Worm (Caenorhabditis elegans) whole organism, L4 larva: ENCODE measurements around the gene ndub-5.

Experiments
- F26F4.8 ChIP-seq: fragments of 200-800 bp; sonication (Bioruptor generic); conservative IDR thresholded peaks from 2 replicates; pipeline ENCODE4 v1.3.6; 2022; ENCODE audit warnings: missing genetic modification characterization, missing compliant biosample characterization
- F37D6.2 ChIP-seq: sonication (generic microtip); optimal IDR thresholded peaks from 2 replicates; lab custom pipeline; 2016; ENCODE audit warnings: mild to moderate bottlenecking, missing genetic modification characterization, missing compliant biosample characterization
- F49E8.2 ChIP-seq: sonication (generic microtip); optimal IDR thresholded peaks from 2 replicates; lab custom pipeline; 2016; ENCODE audit warnings: missing compliant biosample characterization, mild to moderate bottlenecking, missing genetic modification characterization, borderline replicate concordance
- T20F7.1 ChIP-seq: fragments of 200-800 bp; sonication (Bioruptor generic); optimal IDR thresholded peaks from 2 replicates; lab custom pipeline; 2018; ENCODE audit warnings: mild to moderate bottlenecking, missing genetic modification characterization, missing compliant biosample characterization
- T26A8.4 ChIP-seq: fragments of 200-800 bp; sonication (Bioruptor generic); IDR thresholded peaks from 2 replicates; pipeline ENCODE4 v1.3.6; 2022; ENCODE audit warnings: missing genetic modification characterization, missing compliant biosample characterization
- Y5F2A.4 ChIP-seq: fragments of 200-800 bp; sonication (Bioruptor generic); optimal IDR thresholded peaks from 2 replicates; lab custom pipeline; 2018; ENCODE audit warnings: mild to moderate bottlenecking, missing genetic modification characterization, missing compliant biosample characterization
- ZK337.2 ChIP-seq: fragments of 200-800 bp; sonication (Bioruptor generic); IDR thresholded peaks from 2 replicates; pipeline ENCODE4 v1.3.6; 2022; ENCODE audit warnings: missing genetic modification reagents, missing genetic modification characterization, missing compliant biosample characterization
- attf-4 ChIP-seq: sonication (generic microtip); optimal IDR thresholded peaks from 3 replicates; lab custom pipeline; 2017; ENCODE audit warnings: missing biosample characterization, missing genetic modification characterization
- ceh-20 ChIP-seq: fragments of 200-800 bp; sonication (Bioruptor generic); IDR thresholded peaks from 2 replicates; pipeline ENCODE4 v1.3.6; 2022; ENCODE audit warnings: missing genetic modification reagents, missing genetic modification characterization, missing compliant biosample characterization
- ceh-32 ChIP-seq: sonication (generic microtip); optimal IDR thresholded peaks from 2 replicates; lab custom pipeline; 2016; ENCODE audit warnings: mild to moderate bottlenecking, missing genetic modification characterization, missing compliant biosample characterization; ENCODE audit not compliant: poor library complexity
- ceh-44 ChIP-seq: fragments of 200-800 bp; sonication (Bioruptor generic); IDR thresholded peaks from 2 replicates; pipeline ENCODE4 v1.3.6; 2022; ENCODE audit warnings: missing genetic modification reagents, missing genetic modification characterization, missing compliant biosample characterization
- ceh-82 ChIP-seq: sonication (generic microtip); optimal IDR thresholded peaks from 2 replicates; lab custom pipeline; 2017; ENCODE audit warnings: missing biosample characterization, missing genetic modification characterization
- cey-2 ChIP-seq: sonication (generic microtip); optimal IDR thresholded peaks from 3 replicates; lab custom pipeline; 2017; ENCODE audit warnings: missing genetic modification characterization, mild to moderate bottlenecking, missing compliant biosample characterization, antibody characterized with exemption, borderline replicate concordance; ENCODE audit not compliant: insufficient read depth
- ctbp-1 ChIP-seq: fragments of 200-800 bp; sonication (Bioruptor generic); IDR thresholded peaks from 2 replicates; pipeline ENCODE4 v1.3.6; 2022; ENCODE audit warnings: missing genetic modification reagents, missing genetic modification characterization, missing compliant biosample characterization
- daf-12 ChIP-seq: fragments of 150-350 bp; optimal IDR thresholded peaks from 2 replicates; lab custom pipeline; 2014; ENCODE audit warnings: missing biosample characterization, missing genetic modification reagents, missing genetic modification characterization
- daf-19 ChIP-seq: fragments of 200-800 bp; sonication (Bioruptor generic); conservative IDR thresholded peaks from 2 replicates; pipeline ENCODE4 v1.3.6; 2022; ENCODE audit warnings: missing genetic modification characterization, missing compliant biosample characterization
- daf-8 ChIP-seq: fragments of 200-800 bp; sonication (Bioruptor generic); IDR thresholded peaks from 2 replicates; pipeline ENCODE4 v1.3.6; 2022; ENCODE audit warnings: missing genetic modification characterization, missing compliant biosample characterization
- dmd-9 ChIP-seq: fragments of 200-800 bp; sonication (Bioruptor generic); IDR thresholded peaks from 2 replicates; pipeline ENCODE4 v1.3.6; 2022; ENCODE audit warnings: missing genetic modification reagents, missing genetic modification characterization, missing compliant biosample characterization
- dve-1 ChIP-seq: sonication (generic microtip); optimal IDR thresholded peaks from 2 replicates; lab custom pipeline; 2017; ENCODE audit warnings: antibody characterized with exemption, mild to moderate bottlenecking, missing genetic modification characterization, missing compliant biosample characterization; ENCODE audit not compliant: insufficient read depth
- egl-43 ChIP-seq: fragments of 200-800 bp; sonication (Bioruptor generic); IDR thresholded peaks from 2 replicates; pipeline ENCODE4 v1.3.6; 2022; ENCODE audit warnings: missing genetic modification reagents, missing genetic modification characterization, missing compliant biosample characterization
- fos-1 ChIP-seq: fragments of 150-350 bp; optimal IDR thresholded peaks from 2 replicates; lab custom pipeline; 2014; ENCODE audit warnings: missing biosample characterization, missing genetic modification characterization
- hif-1 ChIP-seq, 2 experiments: sonication (generic microtip); optimal IDR thresholded peaks; 2 replicates each; lab custom pipeline; 2016 to 2017; ENCODE audit warnings: missing compliant biosample characterization in 2 of 2, missing genetic modification characterization in 2 of 2, missing genetic modification reagents in 2 of 2, missing genotype in 2 of 2, mild to moderate bottlenecking in 1 of 2
- hlh-11 ChIP-seq: fragments of 200-800 bp; sonication (Bioruptor generic); optimal IDR thresholded peaks from 2 replicates; lab custom pipeline; 2018; ENCODE audit warnings: mild to moderate bottlenecking, missing genetic modification characterization, missing compliant biosample characterization
- lin-15B ChIP-seq: fragments of 150-350 bp; sonication (generic microtip); optimal IDR thresholded peaks from 3 replicates; lab custom pipeline; 2014; ENCODE audit warnings: missing biosample characterization, missing genetic modification characterization
- lsy-2 ChIP-seq, 2 experiments: fragments of 150-350 bp in 1 of 2; sonication (generic microtip) in 1 of 2; optimal IDR thresholded peaks; 2 replicates each; lab custom pipeline; 2014 to 2017; ENCODE audit warnings: missing biosample characterization in 2 of 2, missing genetic modification characterization in 2 of 2
- madf-5 ChIP-seq, 2 experiments: fragments of 200-800 bp; sonication (Bioruptor generic); IDR thresholded peaks; 2 replicates each; pipeline ENCODE4 v1.3.6; 2022; ENCODE audit warnings: missing compliant biosample characterization in 2 of 2, missing genetic modification characterization in 2 of 2
- mdl-1 ChIP-seq, 2 experiments: fragments of 150-350 bp in 1 of 2; sonication (generic microtip) in 1 of 2; optimal IDR thresholded peaks; 2 replicates each; lab custom pipeline; 2014 to 2017; ENCODE audit warnings: missing biosample characterization in 2 of 2, missing genetic modification characterization in 2 of 2
- mdt-29 ChIP-seq: fragments of 200-800 bp; sonication (Bioruptor generic); IDR thresholded peaks from 2 replicates; pipeline ENCODE4 v1.3.6; 2022; ENCODE audit warnings: missing genetic modification reagents, missing genetic modification characterization, missing compliant biosample characterization
- mxl-3 ChIP-seq: fragments of 200-800 bp; sonication (Bioruptor generic); optimal IDR thresholded peaks from 2 replicates; lab custom pipeline; 2018; ENCODE audit warnings: mild to moderate bottlenecking, missing genetic modification characterization, missing compliant biosample characterization
- nhr-102 ChIP-seq: sonication (generic microtip); optimal IDR thresholded peaks from 2 replicates; lab custom pipeline; 2016; ENCODE audit warnings: mild to moderate bottlenecking, missing genetic modification characterization, moderate library complexity, missing compliant biosample characterization
- nhr-111 ChIP-seq: fragments of 200-800 bp; sonication (Bioruptor generic); optimal IDR thresholded peaks from 2 replicates; lab custom pipeline; 2018; ENCODE audit warnings: mild to moderate bottlenecking, missing genetic modification characterization, missing compliant biosample characterization
- nhr-28 ChIP-seq: fragments of 150-350 bp; optimal IDR thresholded peaks from 2 replicates; lab custom pipeline; 2014; ENCODE audit warnings: missing biosample characterization, missing genetic modification characterization
- nhr-41 ChIP-seq: fragments of 200-800 bp; sonication (Bioruptor generic); IDR thresholded peaks from 2 replicates; pipeline ENCODE4 v1.3.6; 2022; ENCODE audit warnings: missing genetic modification reagents, missing genetic modification characterization, missing compliant biosample characterization
- nhr-42 ChIP-seq: fragments of 200-800 bp; sonication (Bioruptor generic); IDR thresholded peaks from 2 replicates; pipeline ENCODE4 v1.3.6; 2022; ENCODE audit warnings: missing genetic modification characterization, missing compliant biosample characterization
- nhr-77 ChIP-seq: fragments of 150-350 bp; optimal IDR thresholded peaks from 2 replicates; lab custom pipeline; 2014; ENCODE audit warnings: missing biosample characterization, missing genetic modification characterization
- pha-4 ChIP-seq, 2 experiments: fragments of 150-350 bp in 1 of 2; fragments of 200-800 bp in 1 of 2; sonication (Bioruptor generic) in 1 of 2; IDR thresholded peaks in 1 of 2; optimal IDR thresholded peaks in 1 of 2; 2 replicates each; pipeline versions ENCODE4 v1.3.6 to Lab custom; 2014 to 2022; ENCODE audit warnings: missing genetic modification characterization in 2 of 2, missing genetic modification reagents in 2 of 2, missing biosample characterization in 1 of 2, missing compliant biosample characterization in 1 of 2
- sdz-12 ChIP-seq: fragments of 200-800 bp; sonication (Bioruptor generic); optimal IDR thresholded peaks from 2 replicates; lab custom pipeline; 2018; ENCODE audit warnings: mild to moderate bottlenecking, missing genetic modification characterization, missing compliant biosample characterization
- skn-1 ChIP-seq: fragments of 150-350 bp; optimal IDR thresholded peaks from 2 replicates; lab custom pipeline; 2014; ENCODE audit warnings: missing biosample characterization, missing genetic modification characterization
- spr-1 ChIP-seq: sonication (generic microtip); optimal IDR thresholded peaks from 2 replicates; lab custom pipeline; 2016; ENCODE audit warnings: mild to moderate bottlenecking, missing genetic modification characterization, missing compliant biosample characterization
- spr-3 ChIP-seq: fragments of 200-800 bp; sonication (Bioruptor generic); optimal IDR thresholded peaks from 2 replicates; lab custom pipeline; 2018; ENCODE audit warnings: mild to moderate bottlenecking, missing genetic modification characterization, missing compliant biosample characterization
- tag-97 ChIP-seq: fragments of 200-800 bp; sonication (Bioruptor generic); IDR thresholded peaks from 2 replicates; pipeline ENCODE4 v1.3.6; 2022; ENCODE audit warnings: missing genetic modification characterization, missing compliant biosample characterization
- tra-1 ChIP-seq: fragments of 200-800 bp; sonication (Bioruptor generic); IDR thresholded peaks from 2 replicates; pipeline ENCODE4 v1.3.6; 2022; ENCODE audit warnings: missing genetic modification reagents, missing genetic modification characterization, missing compliant biosample characterization
- unc-130 ChIP-seq: sonication (generic microtip); optimal IDR thresholded peaks from 2 replicates; lab custom pipeline; 2016; ENCODE audit warnings: missing genetic modification reagents, missing genetic modification characterization, missing compliant biosample characterization
- unc-39 ChIP-seq: sonication (generic microtip); optimal IDR thresholded peaks from 2 replicates; lab custom pipeline; 2017; ENCODE audit warnings: missing biosample characterization, missing genetic modification characterization
- zfp-2 ChIP-seq: sonication (generic microtip); optimal IDR thresholded peaks from 2 replicates; lab custom pipeline; 2016; ENCODE audit warnings: mild to moderate bottlenecking, missing genetic modification characterization, missing compliant biosample characterization
- zip-11 ChIP-seq: fragments of 200-800 bp; sonication (Bioruptor generic); IDR thresholded peaks from 2 replicates; pipeline ENCODE4 v1.3.6; 2022; ENCODE audit warnings: missing genetic modification characterization, missing compliant biosample characterization
- ztf-11 ChIP-seq: fragments of 150-350 bp; optimal IDR thresholded peaks from 2 replicates; lab custom pipeline; 2014; ENCODE audit warnings: missing biosample characterization, missing genetic modification characterization

Gene ndub-5

DNA sequence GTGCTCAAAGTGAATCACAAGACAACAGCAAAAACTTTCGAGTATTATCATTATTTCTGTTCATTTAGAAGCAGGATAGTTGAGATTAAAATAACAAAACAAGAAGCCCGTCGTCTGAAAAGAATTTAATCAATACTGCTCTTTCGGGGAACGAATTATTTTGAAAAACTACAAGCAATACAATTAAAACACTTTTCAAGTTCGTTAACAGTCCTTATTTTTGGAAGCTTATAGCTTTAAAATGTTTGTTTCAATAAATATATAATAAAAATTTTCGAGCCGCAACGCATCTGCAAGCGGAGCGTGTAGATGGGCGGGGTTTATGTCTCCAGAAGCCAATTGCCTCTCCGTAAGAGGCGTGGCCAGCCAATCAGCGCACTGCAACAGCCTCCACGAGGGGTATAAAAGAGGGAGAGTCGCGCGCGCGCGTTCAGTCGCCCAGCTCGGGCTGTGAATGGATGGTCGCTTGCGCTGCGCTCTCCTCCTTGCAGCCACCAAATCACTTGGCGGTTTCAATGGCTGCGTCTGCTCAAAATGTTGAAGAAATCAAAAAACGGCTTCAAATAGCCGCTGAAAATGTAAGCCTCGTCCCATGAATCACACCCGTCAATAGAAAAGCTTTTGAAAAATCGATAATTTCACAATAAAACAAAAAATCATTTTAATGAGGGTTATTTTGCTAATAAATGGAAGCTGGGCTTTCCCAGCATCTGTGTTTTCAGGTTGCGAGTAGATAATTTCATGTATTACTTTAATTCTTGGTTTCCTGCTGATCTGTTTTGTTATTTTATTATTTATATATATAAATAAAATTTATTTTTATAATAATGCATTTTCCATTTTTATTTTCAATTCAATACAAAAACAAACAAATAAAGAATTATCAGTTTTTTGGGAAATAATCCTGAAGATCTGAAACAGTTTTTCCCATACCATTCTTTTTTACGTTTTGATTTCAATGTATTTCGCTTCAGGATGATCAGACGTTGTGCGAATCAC lies 30.1 kb downstream of the ndub-5 start, which contains the start of the genes ift-43 and mdt-26 (continued):
- TF ChIP-seq hif-1 (tag; optimal IDR thresholded peaks at IDR 0.05; lab: Kevin White, UChicago) (peak; percentile 31 to 69), ceh-32 (tag; lab: Kevin White, UChicago) (peak; percentile 55), unc-39 (tag; lab: Kevin White, UChicago) (no peak), mdt-29 (GFP tag; lab: Robert Waterston, UW) (peak; percentile 65; the same call in 1 of the 2 replicates), zfp-2 (tag; lab: Kevin White, UChicago) (no peak), F37D6.2 (tag; lab: Kevin White, UChicago) (peak; percentile 70), mxl-3 (GFP tag; lab: Kevin White, UChicago) (peak; percentile 47), lsy-2 (tag; optimal IDR thresholded peaks at IDR 0.05; lab: Kevin White, UChicago) (peak; percentile 39 to 80), ceh-82 (tag; lab: Kevin White, UChicago) (peak; percentile 34), egl-43 (GFP tag; lab: Robert Waterston, UW) (peak; percentile 95), nhr-111 (peak; percentile 21), daf-12 (no peak), spr-3 (no peak), F49E8.2 (tag; lab: Kevin White, UChicago) (no peak), T26A8.4 (GFP tag; lab: Robert Waterston, UW) (peak; percentile 82), ctbp-1 (GFP tag; lab: Robert Waterston, UW) (peak; percentile 92), nhr-42 (GFP tag; lab: Robert Waterston, UW) (peak; percentile 83), madf-5 (GFP tag; IDR thresholded peaks at IDR 0.05; lab: Robert Waterston, UW) (0 out of 4 replicates have a peak, but pooled peaks of 1 of the 2 experiments have one; percentile 30), tra-1 (peak; percentile 46; the same call in 1 of the 2 replicates), nhr-102 (tag; lab: Kevin White, UChicago) (peak; percentile 70), unc-130 (GFP tag; lab: Kevin White, UChicago) (no peak), ceh-44 (GFP tag; lab: Robert Waterston, UW) (peak; percentile 64; the same call in 1 of the 2 replicates), Y5F2A.4 (no peak), daf-19 (GFP tag; lab: Robert Waterston, UW) (peak; percentile 91), mdl-1 (tag; optimal IDR thresholded peaks at IDR 0.05; lab: Kevin White, UChicago) (peak; percentile 76 to 88), nhr-77 (tag; lab: Kevin White, UChicago) (peak; percentile 0), sdz-12 (GFP tag; lab: Kevin White, UChicago) (no peak), ceh-20 (GFP tag; lab: Robert Waterston, UW) (peak; percentile 67), ZK337.2 (no peak), pha-4 (GFP tag; IDR thresholded peaks at IDR 0.05; lab: Robert Waterston, UW) (peak; percentile 72; the same call in 1 of the 2 replicates), pha-4 (tag; optimal IDR thresholded peaks at IDR 0.05; lab: Kevin White, UChicago) (no peak), dmd-9 (no peak), dve-1 (peak; percentile 79), daf-8 (GFP tag; lab: Robert Waterston, UW) (no peak), lin-15B (tag; lab: Kevin White, UChicago) (no peak), spr-1 (tag; lab: Kevin White, UChicago) (peak; percentile 81), zip-11 (GFP tag; lab: Robert Waterston, UW) (no peak), F26F4.8 (GFP tag; lab: Robert Waterston, UW) (no peak), ztf-11 (tag; lab: Kevin White, UChicago) (no peak), tag-97 (GFP tag; lab: Robert Waterston, UW) (no peak), hlh-11 (tag; lab: Kevin White, UChicago) (peak; percentile 53), T20F7.1 (GFP tag; lab: Kevin White, UChicago) (no peak), nhr-28 (tag; lab: Kevin White, UChicago) (peak; percentile 46), skn-1 (tag; lab: Kevin White, UChicago) (no peak), attf-4 (tag; lab: Kevin White, UChicago) (no peak), nhr-41 (GFP tag; lab: Robert Waterston, UW) (peak; percentile 65; the same call in 1 of the 2 replicates), fos-1 (tag; lab: Kevin White, UChicago) (no peak), cey-2 (tag; lab: Kevin White, UChicago) (no peak)
